Worm (Caenorhabditis elegans) whole organism, late embryonic: Measurements from ENCODE around the gene pix-1.
A peak's percentile ranks its signal among the peaks of the same experiment; 100 is the strongest.

ENCODE experiments used
- C08G9.2 ChIP-seq: sonication (generic microtip); optimal IDR thresholded peaks from 2 replicates; lab custom pipeline; 2016; ENCODE audit warnings: mild to moderate bottlenecking, missing genetic modification characterization, moderate library complexity, missing compliant biosample characterization
- C38D4.7 ChIP-seq: fragments of 200-800 bp; sonication (Bioruptor generic); optimal IDR thresholded peaks from 2 replicates; lab custom pipeline; 2018; ENCODE audit warnings: mild to moderate bottlenecking, missing genetic modification characterization, moderate library complexity, missing compliant biosample characterization
- F13H6.1 ChIP-seq: sonication (generic microtip); optimal IDR thresholded peaks from 2 replicates; lab custom pipeline; 2016; ENCODE audit warnings: missing genetic modification characterization, missing compliant biosample characterization
- K02D7.2 ChIP-seq: sonication (generic microtip); optimal IDR thresholded peaks from 2 replicates; lab custom pipeline; 2017; ENCODE audit warnings: mild to moderate bottlenecking, missing genetic modification characterization, missing compliant biosample characterization
- ahr-1 ChIP-seq: sonication (generic microtip); optimal IDR thresholded peaks from 2 replicates; lab custom pipeline; 2016; ENCODE audit warnings: missing genetic modification characterization, missing compliant biosample characterization
- ama-1 ChIP-seq: fragments of 150-350 bp; optimal IDR thresholded peaks from 2 replicates; lab custom pipeline; 2014
- ceh-19 ChIP-seq: fragments of 200-800 bp; sonication (Bioruptor generic); optimal IDR thresholded peaks from 2 replicates; lab custom pipeline; 2018; ENCODE audit warnings: mild to moderate bottlenecking, missing genetic modification characterization, missing compliant biosample characterization
- ceh-30 ChIP-seq: fragments of 150-350 bp; optimal IDR thresholded peaks from 2 replicates; lab custom pipeline; 2014; ENCODE audit warnings: missing biosample characterization, missing genetic modification characterization
- ceh-34 ChIP-seq: sonication (generic microtip); optimal IDR thresholded peaks from 2 replicates; lab custom pipeline; 2016; ENCODE audit warnings: mild to moderate bottlenecking, missing genetic modification characterization, missing compliant biosample characterization
- ceh-45 ChIP-seq: fragments of 200-800 bp; sonication (Bioruptor generic); IDR thresholded peaks from 2 replicates; pipeline ENCODE4 v1.3.6; 2022; ENCODE audit warnings: missing genetic modification reagents, missing genetic modification characterization, missing compliant biosample characterization
- ceh-6 ChIP-seq: fragments of 200-800 bp; sonication (Bioruptor generic); optimal IDR thresholded peaks from 2 replicates; lab custom pipeline; 2018; ENCODE audit warnings: mild to moderate bottlenecking, missing genetic modification characterization, missing compliant biosample characterization
- dmd-4 ChIP-seq: sonication (generic microtip); optimal IDR thresholded peaks from 2 replicates; lab custom pipeline; 2016; ENCODE audit warnings: borderline replicate concordance, missing genetic modification characterization, missing compliant biosample characterization
- dve-1 ChIP-seq: sonication (generic microtip); optimal IDR thresholded peaks from 2 replicates; lab custom pipeline; 2017; ENCODE audit warnings: antibody characterized with exemption, mild to moderate bottlenecking, missing genetic modification characterization, missing compliant biosample characterization
- ets-4 ChIP-seq: sonication (generic microtip); optimal IDR thresholded peaks from 2 replicates; lab custom pipeline; 2016; ENCODE audit warnings: missing genetic modification characterization, missing compliant biosample characterization
- fax-1 ChIP-seq: sonication (generic microtip); optimal IDR thresholded peaks from 2 replicates; lab custom pipeline; 2016; ENCODE audit warnings: missing genotype, missing genetic modification characterization, missing compliant biosample characterization
- fkh-10 ChIP-seq: fragments of 150-350 bp; optimal IDR thresholded peaks from 2 replicates; lab custom pipeline; 2014; ENCODE audit warnings: missing biosample characterization, missing genetic modification reagents, missing genetic modification characterization
- fkh-6 ChIP-seq: sonication (generic microtip); optimal IDR thresholded peaks from 2 replicates; lab custom pipeline; 2016; ENCODE audit warnings: missing genetic modification characterization, missing compliant biosample characterization
- hlh-13 ChIP-seq: fragments of 200-800 bp; sonication (Bioruptor generic); optimal IDR thresholded peaks from 2 replicates; lab custom pipeline; 2018; ENCODE audit warnings: mild to moderate bottlenecking, missing genetic modification characterization, missing compliant biosample characterization
- hlh-15 ChIP-seq: sonication (generic microtip); optimal IDR thresholded peaks from 2 replicates; lab custom pipeline; 2016; ENCODE audit warnings: missing genetic modification characterization, missing compliant biosample characterization
- hlh-6 ChIP-seq: sonication (generic microtip); optimal IDR thresholded peaks from 2 replicates; lab custom pipeline; 2016; ENCODE audit warnings: missing genotype, missing genetic modification characterization, missing compliant biosample characterization
- hlh-8 ChIP-seq: sonication (generic microtip); optimal IDR thresholded peaks from 2 replicates; lab custom pipeline; 2016; ENCODE audit warnings: missing genotype, missing genetic modification characterization, missing compliant biosample characterization
- lim-6 ChIP-seq: sonication (generic microtip); optimal IDR thresholded peaks from 2 replicates; lab custom pipeline; 2016; ENCODE audit warnings: missing genetic modification characterization, missing compliant biosample characterization
- madf-2 ChIP-seq: sonication (generic microtip); optimal IDR thresholded peaks from 2 replicates; lab custom pipeline; 2017; ENCODE audit warnings: missing genetic modification characterization, missing compliant biosample characterization
- nfya-1 ChIP-seq: sonication (generic microtip); optimal IDR thresholded peaks from 2 replicates; lab custom pipeline; 2017; ENCODE audit warnings: missing genetic modification characterization, mild to moderate bottlenecking, missing compliant biosample characterization, antibody characterized with exemption, moderate library complexity
- nhr-11 ChIP-seq: fragments of 150-350 bp; optimal IDR thresholded peaks from 2 replicates; lab custom pipeline; 2014; ENCODE audit warnings: missing biosample characterization, missing genetic modification characterization
- nhr-232 ChIP-seq: sonication (generic microtip); optimal IDR thresholded peaks from 2 replicates; lab custom pipeline; 2016; ENCODE audit warnings: missing genetic modification characterization, missing compliant biosample characterization
- npax-4 ChIP-seq: sonication (generic microtip); optimal IDR thresholded peaks from 2 replicates; lab custom pipeline; 2016; ENCODE audit warnings: missing genetic modification characterization, missing compliant biosample characterization
- odd-2 ChIP-seq: sonication (generic microtip); optimal IDR thresholded peaks from 2 replicates; lab custom pipeline; 2017; ENCODE audit warnings: antibody characterized with exemption, mild to moderate bottlenecking, missing genetic modification characterization, missing compliant biosample characterization
- pat-9 ChIP-seq: fragments of 200-800 bp; sonication (Bioruptor generic); optimal IDR thresholded peaks from 2 replicates; lab custom pipeline; 2018; ENCODE audit warnings: mild to moderate bottlenecking, missing genetic modification characterization, moderate library complexity, missing compliant biosample characterization
- pha-4 ChIP-seq: fragments of 150-350 bp; optimal IDR thresholded peaks from 2 replicates; lab custom pipeline; 2018; ENCODE audit warnings: missing biosample characterization, missing genetic modification reagents, missing genetic modification characterization
- ref-2 ChIP-seq: sonication (generic microtip); optimal IDR thresholded peaks from 2 replicates; lab custom pipeline; 2016; ENCODE audit warnings: missing genetic modification characterization, missing compliant biosample characterization
- rnt-1 ChIP-seq: sonication (generic microtip); optimal IDR thresholded peaks from 2 replicates; lab custom pipeline; 2016; ENCODE audit warnings: missing genetic modification characterization, missing compliant biosample characterization
- sdc-2 ChIP-seq: sonication (generic microtip); optimal IDR thresholded peaks from 2 replicates; lab custom pipeline; 2016; ENCODE audit warnings: missing genotype, missing genetic modification characterization, missing compliant biosample characterization
- sox-2 ChIP-seq: fragments of 200-800 bp; sonication (Bioruptor generic); IDR thresholded peaks from 2 replicates; pipeline ENCODE4 v1.3.6; 2022; ENCODE audit warnings: missing genetic modification reagents, missing genetic modification characterization, missing compliant biosample characterization
- sox-4 ChIP-seq: sonication (generic microtip); optimal IDR thresholded peaks from 2 replicates; lab custom pipeline; 2017; ENCODE audit warnings: mild to moderate bottlenecking, missing genetic modification characterization, inconsistent platforms, missing compliant biosample characterization
- unc-3 ChIP-seq, 2 experiments: fragments of 200-800 bp in 1 of 2; sonication (Bioruptor generic) in 1 of 2; sonication (generic microtip) in 1 of 2; conservative IDR thresholded peaks in 1 of 2; optimal IDR thresholded peaks in 1 of 2; 2 replicates each; pipeline versions ENCODE4 v1.3.6 to Lab custom; 2016 to 2022; ENCODE audit warnings: missing compliant biosample characterization in 2 of 2, missing genetic modification characterization in 2 of 2, missing genetic modification reagents in 1 of 2
- zip-5 ChIP-seq: sonication (generic microtip); optimal IDR thresholded peaks from 2 replicates; lab custom pipeline; 2016; ENCODE audit warnings: missing genetic modification characterization, missing compliant biosample characterization
- ztf-16 ChIP-seq: sonication (generic microtip); optimal IDR thresholded peaks from 2 replicates; lab custom pipeline; 2017; ENCODE audit warnings: missing genetic modification characterization, missing compliant biosample characterization

pix-1 gene

ce11 chrX:13781445-13782073, 54.5 kb downstream of the pix-1 start (continued):
- TF ChIP-seq K02D7.2 (tag; lab: Kevin White, UChicago) = no peak
- no peak for TF ChIP-seq ref-2 (tag; lab: Kevin White, UChicago)
- TF ChIP-seq pha-4 (tag; lab: Kevin White, UChicago) = no peak
- TF ChIP-seq F13H6.1 (tag; lab: Kevin White, UChicago) = no peak
- no peak for TF ChIP-seq ahr-1
- TF ChIP-seq fkh-10 = no peak
- TF ChIP-seq dmd-4 (tag; lab: Kevin White, UChicago) = no peak
- TF ChIP-seq C08G9.2 (tag; lab: Kevin White, UChicago) = no peak
- no peak for TF ChIP-seq rnt-1
- TF ChIP-seq fax-1 (tag; lab: Kevin White, UChicago) = peak; percentile 4
- TF ChIP-seq unc-3 (GFP tag; conservative IDR thresholded peaks at IDR 0.05; lab: Robert Waterston, UW) = no peak
- no peak for TF ChIP-seq unc-3 (tag; optimal IDR thresholded peaks at IDR 0.05; lab: Kevin White, UChicago)
- TF ChIP-seq ceh-45 (GFP tag; lab: Robert Waterston, UW) = peak; percentile 40; the same call in 1 of the 2 replicates
- TF ChIP-seq nhr-11 (tag; lab: Kevin White, UChicago) = no peak
- TF ChIP-seq npax-4 (tag; lab: Kevin White, UChicago) = no peak
- no peak for TF ChIP-seq ama-1
- no peak for TF ChIP-seq sdc-2 (tag; lab: Kevin White, UChicago)
- TF ChIP-seq fkh-6 (tag; lab: Kevin White, UChicago) = peak; percentile 14
- no peak for TF ChIP-seq hlh-8 (tag; lab: Kevin White, UChicago)
- peak; percentile 11 for TF ChIP-seq madf-2 (tag; lab: Kevin White, UChicago)
- no peak for TF ChIP-seq odd-2 (tag; lab: Kevin White, UChicago)
- TF ChIP-seq hlh-13 (GFP tag; lab: Kevin White, UChicago) = no peak
- no peak for TF ChIP-seq C38D4.7
- TF ChIP-seq lim-6 (tag; lab: Kevin White, UChicago) = no peak
- TF ChIP-seq ceh-19 (GFP tag; lab: Kevin White, UChicago) = no peak
- no peak for TF ChIP-seq ets-4 (tag; lab: Kevin White, UChicago)
- TF ChIP-seq hlh-15 (tag; lab: Kevin White, UChicago) = peak; percentile 4
- TF ChIP-seq ceh-6 (GFP tag; lab: Kevin White, UChicago) = no peak
- TF ChIP-seq nhr-232 = peak; percentile 1
- TF ChIP-seq ztf-16 (tag; lab: Kevin White, UChicago) = no peak
- peak; percentile 21 for TF ChIP-seq pat-9 (tag; lab: Kevin White, UChicago)
- TF ChIP-seq nfya-1 (tag; lab: Kevin White, UChicago) = no peak
- TF ChIP-seq zip-5 (tag; lab: Kevin White, UChicago) = peak; percentile 7
- no peak for TF ChIP-seq ceh-30 (tag; lab: Kevin White, UChicago)
- no peak for TF ChIP-seq ceh-34 (tag; lab: Kevin White, UChicago)
- TF ChIP-seq, all 69 proteins: peak for 14

DNA sequence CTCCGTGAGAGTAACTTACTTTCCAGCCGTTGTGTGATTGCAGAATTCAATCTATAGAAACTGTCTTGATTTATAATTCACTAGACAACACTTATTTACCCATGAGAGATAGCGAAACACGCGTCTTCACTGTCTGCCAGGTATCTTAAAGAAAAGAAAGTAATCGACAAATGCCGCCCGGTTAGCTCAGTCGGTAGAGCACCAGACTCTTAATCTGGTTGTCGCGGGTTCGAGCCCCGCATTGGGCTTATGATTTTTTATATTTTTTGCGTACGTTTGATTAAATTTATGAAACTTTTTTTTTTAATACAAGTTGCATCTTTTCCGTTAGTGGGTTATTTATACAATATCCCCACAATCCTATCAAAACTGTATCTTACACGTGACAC, 55.0 kb downstream of the pix-1 start:
- TF ChIP-seq sox-2 (GFP tag; lab: Robert Waterston, UW) (no peak), nhr-232 (no peak), sox-4 (tag; lab: Kevin White, UChicago) (no peak), dve-1 (tag; lab: Kevin White, UChicago) (no peak), madf-2 (tag; lab: Kevin White, UChicago) (no peak), ceh-6 (GFP tag; lab: Kevin White, UChicago) (no peak), hlh-6 (tag; lab: Kevin White, UChicago) (no peak)
